Fruit fly (Drosophila melanogaster) whole organism, embryonic: ENCODE measurements around the gene Cdc16.
A peak's percentile ranks its signal among the peaks of the same experiment; 100 is the strongest.

Source experiments
- CG10267 ChIP-seq: fragments of 200-800 bp; sonication (Bioruptor generic); optimal IDR thresholded peaks from 2 replicates; lab custom pipeline; 2018; ENCODE audit warnings: missing biosample characterization, mild to moderate bottlenecking, missing genetic modification characterization, moderate library complexity
- CG10321 ChIP-seq: fragments of 200-800 bp; sonication (Bioruptor generic); IDR thresholded peaks from 2 replicates; pipeline ENCODE4 v1.3.6; 2022; ENCODE audit warnings: missing biosample characterization, missing genetic modification characterization
- CG10979 ChIP-seq: fragments of 200-800 bp; sonication (Bioruptor generic); optimal IDR thresholded peaks from 2 replicates; lab custom pipeline; 2018; ENCODE audit warnings: missing biosample characterization, mild to moderate bottlenecking, missing genetic modification characterization, moderate library complexity
- CG11696 ChIP-seq: fragments of 200-800 bp; sonication (Bioruptor generic); IDR thresholded peaks from 2 replicates; pipeline ENCODE4 v1.3.6; 2022; ENCODE audit warnings: missing biosample characterization, missing genetic modification characterization
- CG1602 ChIP-seq: fragments of 200-800 bp; sonication (Bioruptor generic); optimal IDR thresholded peaks from 3 replicates; lab custom pipeline; 2016; ENCODE audit warnings: missing biosample characterization, missing genetic modification characterization
- CG17186 ChIP-seq: fragments of 200-800 bp; sonication (Bioruptor generic); optimal IDR thresholded peaks from 3 replicates; lab custom pipeline; 2017; ENCODE audit warnings: missing biosample characterization, missing genetic modification reagents, missing genetic modification characterization
- CG18011 ChIP-seq: fragments of 200-800 bp; sonication (Bioruptor generic); optimal IDR thresholded peaks from 2 replicates; lab custom pipeline; 2017; ENCODE audit warnings: missing biosample characterization, missing genetic modification characterization, mild to moderate bottlenecking, moderate library complexity, missing genotype
- CG18262 ChIP-seq: fragments of 200-800 bp; optimal IDR thresholded peaks from 3 replicates; lab custom pipeline; 2019; ENCODE audit warnings: missing biosample characterization, mild to moderate bottlenecking, missing genetic modification characterization, moderate library complexity
- CG1832 ChIP-seq: fragments of 200-800 bp; sonication (Bioruptor generic); optimal IDR thresholded peaks from 2 replicates; lab custom pipeline; 2017; ENCODE audit warnings: missing biosample characterization, mild to moderate bottlenecking, missing genetic modification characterization, inconsistent platforms
- CG2889 ChIP-seq: fragments of 200-800 bp; sonication (Bioruptor generic); IDR thresholded peaks from 3 replicates; pipeline ENCODE4 v1.3.6; 2022; ENCODE audit warnings: missing biosample characterization, missing genetic modification characterization
- CG3065 ChIP-seq: fragments of 200-800 bp; sonication (Bioruptor generic); optimal IDR thresholded peaks from 2 replicates; lab custom pipeline; 2016; ENCODE audit warnings: missing biosample characterization, missing genetic modification characterization
- CG31441 ChIP-seq: fragments of 200-800 bp; sonication (Bioruptor generic); IDR thresholded peaks from 2 replicates; pipeline ENCODE4 v1.3.6; 2022; ENCODE audit warnings: missing biosample characterization, missing genetic modification characterization
- CG32532 ChIP-seq: fragments of 200-800 bp; sonication (Bioruptor generic); IDR thresholded peaks from 2 replicates; pipeline ENCODE4 v1.3.6; 2022; ENCODE audit warnings: missing biosample characterization, missing genetic modification characterization
- CG33213 ChIP-seq: fragments of 200-800 bp; sonication (Bioruptor generic); optimal IDR thresholded peaks from 3 replicates; lab custom pipeline; 2016; ENCODE audit warnings: missing biosample characterization, missing genetic modification characterization
- CG3995 ChIP-seq: fragments of 200-800 bp; sonication (Bioruptor generic); optimal IDR thresholded peaks from 3 replicates; lab custom pipeline; 2016; ENCODE audit warnings: missing biosample characterization, missing genetic modification characterization
- CG6175 ChIP-seq: fragments of 200-800 bp; sonication (Bioruptor generic); IDR thresholded peaks from 3 replicates; pipeline ENCODE4 v1.3.6; 2022; ENCODE audit warnings: missing biosample characterization, missing genetic modification characterization
- CG6813 ChIP-seq: fragments of 200-800 bp; sonication (Bioruptor generic); optimal IDR thresholded peaks from 2 replicates; lab custom pipeline; 2017; ENCODE audit warnings: missing biosample characterization, missing genetic modification characterization, mild to moderate bottlenecking, moderate library complexity, missing genetic modification reagents
- CG7745 ChIP-seq: fragments of 200-800 bp; sonication (Bioruptor generic); optimal IDR thresholded peaks from 2 replicates; lab custom pipeline; 2018; ENCODE audit warnings: missing biosample characterization, mild to moderate bottlenecking, missing genetic modification characterization, moderate library complexity
- CG7786 ChIP-seq: fragments of 200-800 bp; sonication (Bioruptor generic); optimal IDR thresholded peaks from 2 replicates; lab custom pipeline; 2016; ENCODE audit warnings: missing biosample characterization, missing genetic modification characterization
- CG7963 ChIP-seq: fragments of 200-800 bp; sonication (Bioruptor generic); IDR thresholded peaks from 3 replicates; pipeline ENCODE4 v1.3.6; 2022; ENCODE audit warnings: missing biosample characterization, missing genetic modification characterization; ENCODE audit not compliant: partially characterized antibody
- CG9876 ChIP-seq: fragments of 200-800 bp; sonication (Bioruptor generic); optimal IDR thresholded peaks from 2 replicates; lab custom pipeline; 2016; ENCODE audit warnings: missing biosample characterization, missing genetic modification characterization
- CkIIα-i1 ChIP-seq: fragments of 200-800 bp; sonication (Bioruptor generic); IDR thresholded peaks from 2 replicates; pipeline ENCODE4 v1.3.6; 2022; ENCODE audit warnings: missing biosample characterization, missing genetic modification characterization
- ERR ChIP-seq: fragments of 200-800 bp; sonication (Bioruptor generic); optimal IDR thresholded peaks from 2 replicates; lab custom pipeline; 2016; ENCODE audit warnings: missing biosample characterization, missing genetic modification characterization
- Fer1 ChIP-seq: fragments of 200-800 bp; sonication (Bioruptor generic); optimal IDR thresholded peaks from 2 replicates; lab custom pipeline; 2017; ENCODE audit warnings: missing biosample characterization, mild to moderate bottlenecking, missing genetic modification characterization
- HLH4C ChIP-seq: fragments of 200-800 bp; sonication (Bioruptor generic); IDR thresholded peaks from 3 replicates; pipeline ENCODE4 v1.3.6; 2022; ENCODE audit warnings: missing biosample characterization, missing genetic modification characterization; ENCODE audit not compliant: partially characterized antibody
- Lim3 ChIP-seq: fragments of 200-800 bp; sonication (Bioruptor generic); IDR thresholded peaks from 2 replicates; pipeline ENCODE4 v1.3.6; 2022; ENCODE audit warnings: missing biosample characterization, missing genetic modification characterization
- Optix ChIP-seq: fragments of 200-800 bp; sonication (Bioruptor generic); IDR thresholded peaks from 3 replicates; pipeline ENCODE4 v1.3.6; 2022; ENCODE audit warnings: missing biosample characterization, missing genetic modification characterization
- Poxn ChIP-seq: fragments of 200-800 bp; sonication (Bioruptor generic); IDR thresholded peaks from 2 replicates; pipeline ENCODE4 v1.3.6; 2022; ENCODE audit warnings: missing biosample characterization, missing genetic modification characterization
- Ptx1 ChIP-seq: fragments of 200-800 bp; sonication (Bioruptor generic); IDR thresholded peaks from 2 replicates; pipeline ENCODE4 v1.3.6; 2022; ENCODE audit warnings: missing biosample characterization, missing genetic modification characterization
- Six4 ChIP-seq: fragments of 200-800 bp; sonication (Bioruptor generic); optimal IDR thresholded peaks from 2 replicates; lab custom pipeline; 2016; ENCODE audit warnings: missing biosample characterization, missing genetic modification characterization
- Trl ChIP-seq, 3 experiments: fragments of >200 bp in 2 of 3; fragments of 200-800 bp in 1 of 3; sonication (Bioruptor generic) in 1 of 3; optimal IDR thresholded peaks; 2 replicates in 1 of 3; 3 replicates in 2 of 3; lab custom pipeline; 2016 to 2017; ENCODE audit warnings: missing biosample characterization in 1 of 3, missing genetic modification characterization in 1 of 3
- Vsx1 ChIP-seq: fragments of 200-800 bp; sonication (Bioruptor generic); optimal IDR thresholded peaks from 2 replicates; lab custom pipeline; 2017; ENCODE audit warnings: missing biosample characterization, mild to moderate bottlenecking, missing genetic modification characterization, missing genetic modification reagents
- ato ChIP-seq: fragments of 200-800 bp; sonication (Bioruptor generic); IDR thresholded peaks from 2 replicates; pipeline ENCODE4 v1.3.6; 2022; ENCODE audit warnings: missing biosample characterization, missing genetic modification characterization; ENCODE audit not compliant: partially characterized antibody
- btn ChIP-seq: fragments of 200-800 bp; sonication (Bioruptor generic); optimal IDR thresholded peaks from 2 replicates; lab custom pipeline; 2016; ENCODE audit warnings: missing biosample characterization, missing genetic modification characterization
- chinmo ChIP-seq: fragments of 200-800 bp; sonication (Bioruptor generic); IDR thresholded peaks from 4 replicates; pipeline ENCODE4 v1.3.6; 2022; ENCODE audit warnings: missing biosample characterization, missing genetic modification characterization; ENCODE audit not compliant: partially characterized antibody
- croc ChIP-seq: fragments of 200-800 bp; sonication (Bioruptor generic); conservative IDR thresholded peaks from 3 replicates; pipeline ENCODE4 v1.3.6; 2022; ENCODE audit warnings: missing biosample characterization, missing genetic modification characterization
- da ChIP-seq: fragments of 200-800 bp; sonication (Bioruptor generic); optimal IDR thresholded peaks from 2 replicates; lab custom pipeline; 2016; ENCODE audit warnings: missing biosample characterization, missing genetic modification characterization
- dimm ChIP-seq: fragments of 200-800 bp; sonication (Bioruptor generic); IDR thresholded peaks from 2 replicates; pipeline ENCODE4 v1.3.6; 2022; ENCODE audit warnings: missing biosample characterization, missing genetic modification characterization
- disco-r ChIP-seq: fragments of 200-800 bp; sonication (Bioruptor generic); optimal IDR thresholded peaks from 2 replicates; lab custom pipeline; 2016; ENCODE audit warnings: missing biosample characterization, missing genetic modification characterization
- fd96Cb ChIP-seq: fragments of 200-800 bp; sonication (Bioruptor generic); optimal IDR thresholded peaks from 2 replicates; lab custom pipeline; 2018; ENCODE audit warnings: missing biosample characterization, mild to moderate bottlenecking, missing genetic modification characterization, moderate library complexity
- gem ChIP-seq: fragments of 200-800 bp; sonication (Bioruptor generic); optimal IDR thresholded peaks from 2 replicates; lab custom pipeline; 2019; ENCODE audit warnings: missing biosample characterization, mild to moderate bottlenecking, missing genetic modification characterization, moderate library complexity
- h ChIP-seq: fragments of >200 bp; optimal IDR thresholded peaks from 2 replicates; lab custom pipeline; 2017
- hb ChIP-seq: fragments of 200-800 bp; sonication (Bioruptor generic); IDR thresholded peaks from 3 replicates; pipeline ENCODE4 v1.3.6; 2022; ENCODE audit warnings: missing biosample characterization, missing genetic modification characterization; ENCODE audit not compliant: partially characterized antibody
- lbe ChIP-seq: fragments of 200-800 bp; sonication (Bioruptor generic); optimal IDR thresholded peaks from 2 replicates; lab custom pipeline; 2016; ENCODE audit warnings: missing biosample characterization, mild to moderate bottlenecking, missing genetic modification characterization
- luna ChIP-seq: fragments of 200-800 bp; sonication (Bioruptor generic); optimal IDR thresholded peaks from 2 replicates; lab custom pipeline; 2016; ENCODE audit warnings: missing biosample characterization, missing genetic modification characterization
- nau ChIP-seq: fragments of 200-800 bp; sonication (Bioruptor generic); optimal IDR thresholded peaks from 3 replicates; lab custom pipeline; 2017; ENCODE audit warnings: missing biosample characterization, mild to moderate bottlenecking, missing genetic modification characterization, missing genetic modification reagents
- p53 ChIP-seq: fragments of 200-800 bp; sonication (Bioruptor generic); optimal IDR thresholded peaks from 2 replicates; lab custom pipeline; 2016; ENCODE audit warnings: missing biosample characterization, missing genetic modification characterization
- peb ChIP-seq: fragments of 200-800 bp; sonication (Bioruptor generic); IDR thresholded peaks from 2 replicates; pipeline ENCODE4 v1.3.6; 2022; ENCODE audit warnings: missing biosample characterization, missing genetic modification characterization
- psq ChIP-seq: fragments of 200-800 bp; sonication (Bioruptor generic); optimal IDR thresholded peaks from 2 replicates; lab custom pipeline; 2017; ENCODE audit warnings: missing biosample characterization, missing genetic modification characterization
- sens ChIP-seq: fragments of 200-800 bp; sonication (Bioruptor generic); peaks from one replicate; lab custom pipeline; 2016; ENCODE audit warnings: missing biosample characterization, missing genetic modification characterization
- sima ChIP-seq: fragments of 200-800 bp; sonication (Bioruptor generic); optimal IDR thresholded peaks from 2 replicates; lab custom pipeline; 2016; ENCODE audit warnings: missing biosample characterization, missing genetic modification characterization
- sqz ChIP-seq: fragments of 200-800 bp; sonication (Bioruptor generic); optimal IDR thresholded peaks from 3 replicates; lab custom pipeline; 2018; ENCODE audit warnings: missing biosample characterization, mild to moderate bottlenecking, missing genetic modification characterization
- sr ChIP-seq: fragments of 200-800 bp; sonication (Bioruptor generic); IDR thresholded peaks from 3 replicates; pipeline ENCODE4 v1.3.6; 2022; ENCODE audit warnings: missing biosample characterization, missing genetic modification characterization

Gene Cdc16

dm6 chr3R:23284256-23284655 is 3.3 kb downstream of the Cdc16 start (continued):
- no peak for TF ChIP-seq Vsx1 (GFP tag; lab: Kevin White, UChicago)
- TF ChIP-seq peb = no peak
- TF ChIP-seq CG17186 (GFP tag; lab: Kevin White, UChicago) = no peak
- TF ChIP-seq CG1832 = no peak
- TF ChIP-seq CG6175 = no peak
- no peak for TF ChIP-seq HLH4C (GFP tag; lab: Robert Waterston, UW)
- TF ChIP-seq CG33213 = no peak
- peak; percentile 49 for TF ChIP-seq CG6813 (GFP tag; lab: Kevin White, UChicago)
- TF ChIP-seq gem (tag; lab: Kevin White, UChicago) = no peak
- no peak for TF ChIP-seq CG18011 (GFP tag; lab: Kevin White, UChicago)
- TF ChIP-seq disco-r (GFP tag; lab: Kevin White, UChicago) = no peak
- TF ChIP-seq dimm (GFP tag; lab: Robert Waterston, UW) = no peak
- TF ChIP-seq Six4 (GFP tag; lab: Kevin White, UChicago) = no peak
- TF ChIP-seq CG7745 = no peak
- no peak for TF ChIP-seq Optix (GFP tag; lab: Robert Waterston, UW)
- TF ChIP-seq fd96Cb (tag; lab: Kevin White, UChicago) = no peak
- TF ChIP-seq CG2889 (GFP tag; lab: Robert Waterston, UW) = no peak
- TF ChIP-seq ato (GFP tag; lab: Robert Waterston, UW) = no peak
- TF ChIP-seq CG9876 (GFP tag; lab: Kevin White, UChicago) = no peak
- no peak for TF ChIP-seq sens (GFP tag; lab: Kevin White, UChicago)
- no peak for TF ChIP-seq p53 (GFP tag; lab: Kevin White, UChicago)
- TF ChIP-seq hb (GFP tag; lab: Robert Waterston, UW) = no peak
- TF ChIP-seq croc (GFP tag; lab: Robert Waterston, UW) = no peak
- no peak for TF ChIP-seq btn
- TF ChIP-seq lbe (GFP tag; lab: Kevin White, UChicago) = no peak
- TF ChIP-seq CG3065 = no peak
- no peak for TF ChIP-seq Lim3 (GFP tag; lab: Robert Waterston, UW)
- TF ChIP-seq Fer1 (GFP tag; lab: Kevin White, UChicago) = peak; percentile 74
- TF ChIP-seq Trl (optimal IDR thresholded peaks at IDR 0.05; lab: Kevin White, UChicago) = no peak
- no peak for TF ChIP-seq Trl (GFP tag; optimal IDR thresholded peaks at IDR 0.05; lab: Kevin White, UChicago)
- no peak for TF ChIP-seq CG32532 (GFP tag; lab: Robert Waterston, UW)
- no peak for TF ChIP-seq chinmo (GFP tag; lab: Robert Waterston, UW)
- TF ChIP-seq sima (GFP tag; lab: Kevin White, UChicago) = no peak
- TF ChIP-seq sqz = no peak
- TF ChIP-seq CG11696 (GFP tag; lab: Robert Waterston, UW) = no peak
- no peak for TF ChIP-seq CG3995
- no peak for TF ChIP-seq Poxn (GFP tag; lab: Robert Waterston, UW)
- no peak for TF ChIP-seq luna (GFP tag; lab: Kevin White, UChicago)
- TF ChIP-seq h = no peak
- no peak for TF ChIP-seq CG31441 (GFP tag; lab: Robert Waterston, UW)
- no peak for TF ChIP-seq CG10267 (tag; lab: Kevin White, UChicago)
- TF ChIP-seq CG10979 = no peak
- TF ChIP-seq Ptx1 = no peak
- TF ChIP-seq CG7963 (GFP tag; lab: Robert Waterston, UW) = no peak
- no peak for TF ChIP-seq CkIIα-i1 (GFP tag; lab: Robert Waterston, UW)
- no peak for TF ChIP-seq psq
- TF ChIP-seq CG10321 (GFP tag; lab: Robert Waterston, UW) = no peak
- no peak for TF ChIP-seq CG1602 (GFP tag; lab: Kevin White, UChicago)
- no peak for TF ChIP-seq nau (GFP tag; lab: Kevin White, UChicago)
- no peak for TF ChIP-seq ERR (GFP tag; lab: Kevin White, UChicago)
- no peak for TF ChIP-seq CG18262 (tag; lab: Kevin White, UChicago)
- no peak for TF ChIP-seq sr
- TF ChIP-seq da (GFP tag; lab: Kevin White, UChicago) = no peak
- TF ChIP-seq CG7786 (GFP tag; lab: Kevin White, UChicago) = no peak
